Fruit fly (Drosophila melanogaster) whole organism, embryonic: ENCODE measurements around the gene lute.

Experiments used
- Antp ChIP-seq: fragments of 200-800 bp; sonication (Bioruptor generic); optimal IDR thresholded peaks from 3 replicates; lab custom pipeline; 2016; ENCODE audit warnings: missing biosample characterization, missing genetic modification characterization
- CG11560 ChIP-seq: fragments of 200-800 bp; sonication (Bioruptor generic); IDR thresholded peaks from 3 replicates; pipeline ENCODE4 v1.3.6; 2022; ENCODE audit warnings: missing biosample characterization, missing genetic modification characterization
- CG12942 ChIP-seq: fragments of 200-800 bp; sonication (Bioruptor generic); optimal IDR thresholded peaks from 3 replicates; lab custom pipeline; 2016; ENCODE audit warnings: missing biosample characterization, missing genetic modification characterization
- CG13296 ChIP-seq: fragments of 200-800 bp; sonication (Bioruptor generic); optimal IDR thresholded peaks from 3 replicates; lab custom pipeline; 2018; ENCODE audit warnings: missing biosample characterization, mild to moderate bottlenecking, missing genetic modification characterization
- CG14965 ChIP-seq: fragments of 200-800 bp; sonication (Bioruptor generic); optimal IDR thresholded peaks from 2 replicates; lab custom pipeline; 2016; ENCODE audit warnings: missing biosample characterization, missing genetic modification characterization, borderline replicate concordance
- CG17829 ChIP-seq: fragments of 200-800 bp; optimal IDR thresholded peaks from 2 replicates; lab custom pipeline; 2019; ENCODE audit warnings: missing biosample characterization, mild to moderate bottlenecking, missing genetic modification characterization, moderate library complexity
- CG2889 ChIP-seq: fragments of 200-800 bp; sonication (Bioruptor generic); IDR thresholded peaks from 3 replicates; pipeline ENCODE4 v1.3.6; 2022; ENCODE audit warnings: missing biosample characterization, missing genetic modification characterization
- CG3065 ChIP-seq: fragments of 200-800 bp; sonication (Bioruptor generic); optimal IDR thresholded peaks from 2 replicates; lab custom pipeline; 2016; ENCODE audit warnings: missing biosample characterization, missing genetic modification characterization
- CG3726 ChIP-seq: fragments of 200-800 bp; sonication (Bioruptor generic); IDR thresholded peaks from 3 replicates; pipeline ENCODE4, ENCODE4 v1.3.6; 2022; ENCODE audit warnings: missing biosample characterization, missing genetic modification characterization
- CG42726 ChIP-seq: fragments of 200-800 bp; sonication (Bioruptor generic); IDR thresholded peaks from 2 replicates; pipeline ENCODE4 v1.3.6; 2022; ENCODE audit warnings: missing biosample characterization, missing genetic modification characterization; ENCODE audit not compliant: partially characterized antibody
- CG4360 ChIP-seq: fragments of 200-800 bp; sonication (Bioruptor generic); IDR thresholded peaks from 2 replicates; pipeline ENCODE4 v1.3.6; 2022; ENCODE audit warnings: missing biosample characterization, missing genetic modification characterization
- CG4404 ChIP-seq: fragments of 200-800 bp; sonication (Bioruptor generic); IDR thresholded peaks from 2 replicates; pipeline ENCODE4 v1.3.6; 2022; ENCODE audit warnings: missing biosample characterization, missing genetic modification characterization
- CG6689 ChIP-seq: fragments of 200-800 bp; sonication (Bioruptor generic); IDR thresholded peaks from 2 replicates; pipeline ENCODE4 v1.3.6; 2022; ENCODE audit warnings: missing biosample characterization, missing genetic modification characterization
- CG6765 ChIP-seq: fragments of 200-800 bp; sonication (Bioruptor generic); optimal IDR thresholded peaks from 3 replicates; lab custom pipeline; 2017; ENCODE audit warnings: missing biosample characterization, mild to moderate bottlenecking, missing genetic modification characterization
- CG8359 ChIP-seq: fragments of 200-800 bp; sonication (Bioruptor generic); optimal IDR thresholded peaks from 2 replicates; lab custom pipeline; 2017; ENCODE audit warnings: missing biosample characterization, mild to moderate bottlenecking, missing genetic modification characterization, borderline replicate concordance
- CHES-1-like ChIP-seq: fragments of 200-800 bp; sonication (Bioruptor generic); optimal IDR thresholded peaks from 2 replicates; lab custom pipeline; 2016; ENCODE audit warnings: missing biosample characterization, missing genetic modification characterization
- E2f1 ChIP-seq: fragments of 200-800 bp; sonication (Bioruptor generic); IDR thresholded peaks from 2 replicates; pipeline ENCODE4 v1.3.6; 2022; ENCODE audit warnings: missing biosample characterization, missing genetic modification characterization
- E2f2 ChIP-seq: fragments of 200-800 bp; sonication (Bioruptor generic); IDR thresholded peaks from 2 replicates; pipeline ENCODE4 v1.3.6; 2022; ENCODE audit warnings: missing biosample characterization, missing genetic modification characterization
- ERR ChIP-seq: fragments of 200-800 bp; sonication (Bioruptor generic); optimal IDR thresholded peaks from 2 replicates; lab custom pipeline; 2016; ENCODE audit warnings: missing biosample characterization, missing genetic modification characterization
- Ets97D ChIP-seq: fragments of 200-800 bp; sonication (Bioruptor generic); optimal IDR thresholded peaks from 3 replicates; lab custom pipeline; 2016; ENCODE audit warnings: missing biosample characterization, missing genetic modification characterization
- H15 ChIP-seq: fragments of 200-800 bp; sonication (Bioruptor generic); IDR thresholded peaks from 3 replicates; pipeline ENCODE4 v1.3.6; 2022; ENCODE audit warnings: missing biosample characterization, missing genetic modification characterization
- Lpt ChIP-seq: fragments of >200 bp; optimal IDR thresholded peaks from 2 replicates; lab custom pipeline; 2018; ENCODE audit warnings: missing biosample characterization, missing genetic modification characterization
- Max ChIP-seq: fragments of 200-800 bp; sonication (Bioruptor generic); optimal IDR thresholded peaks from 2 replicates; lab custom pipeline; 2016; ENCODE audit warnings: missing biosample characterization, mild to moderate bottlenecking, missing genetic modification characterization
- Sry-δ ChIP-seq: fragments of 200-800 bp; sonication (Bioruptor generic); optimal IDR thresholded peaks from 2 replicates; lab custom pipeline; 2016; ENCODE audit warnings: missing biosample characterization, missing genetic modification characterization
- Ssrp ChIP-seq: fragments of 200-800 bp; sonication (Bioruptor generic); optimal IDR thresholded peaks from 2 replicates; lab custom pipeline; 2018; ENCODE audit warnings: missing biosample characterization, mild to moderate bottlenecking, missing genetic modification characterization, moderate library complexity
- TFAM ChIP-seq: fragments of 200-800 bp; sonication (Bioruptor generic); optimal IDR thresholded peaks from 2 replicates; lab custom pipeline; 2017; ENCODE audit warnings: missing biosample characterization, missing genetic modification characterization, inconsistent platforms
- ase ChIP-seq: fragments of 200-800 bp; sonication (Bioruptor generic); IDR thresholded peaks from 3 replicates; pipeline ENCODE4 v1.3.6; 2022; ENCODE audit warnings: missing biosample characterization, missing genetic modification characterization
- eve ChIP-seq, 2 experiments: fragments of >200 bp; optimal IDR thresholded peaks; 2 replicates each; lab custom pipeline; 2017; ENCODE audit warnings: missing biosample characterization in 2 of 2, missing genetic modification characterization in 2 of 2
- ewg ChIP-seq: fragments of 200-800 bp; sonication (Bioruptor generic); optimal IDR thresholded peaks from 3 replicates; lab custom pipeline; 2017; ENCODE audit warnings: mild to moderate bottlenecking, missing biosample characterization, missing genetic modification reagents, missing genetic modification characterization
- fu2 ChIP-seq: fragments of 200-800 bp; sonication (Bioruptor generic); optimal IDR thresholded peaks from 2 replicates; lab custom pipeline; 2016; ENCODE audit warnings: missing biosample characterization, missing genetic modification characterization
- gem ChIP-seq: fragments of 200-800 bp; sonication (Bioruptor generic); optimal IDR thresholded peaks from 2 replicates; lab custom pipeline; 2019; ENCODE audit warnings: missing biosample characterization, mild to moderate bottlenecking, missing genetic modification characterization, moderate library complexity
- ind ChIP-seq: fragments of 200-800 bp; sonication (Bioruptor generic); optimal IDR thresholded peaks from 3 replicates; lab custom pipeline; 2016; ENCODE audit warnings: missing biosample characterization, missing genetic modification characterization
- jigr1 ChIP-seq: fragments of 200-800 bp; sonication (Bioruptor generic); IDR thresholded peaks from 3 replicates; pipeline ENCODE4 v1.3.6; 2022; ENCODE audit warnings: missing biosample characterization, missing genetic modification characterization
- kah ChIP-seq: fragments of 200-800 bp; sonication (Bioruptor generic); optimal IDR thresholded peaks from 2 replicates; lab custom pipeline; 2018; ENCODE audit warnings: missing biosample characterization, mild to moderate bottlenecking, missing genetic modification characterization
- lola ChIP-seq, 3 experiments: fragments of >200 bp in 2 of 3; fragments of 200-800 bp in 1 of 3; sonication (Bioruptor generic) in 1 of 3; optimal IDR thresholded peaks; 2 replicates each; lab custom pipeline; 2017 to 2019; ENCODE audit warnings: missing biosample characterization in 3 of 3, missing genetic modification characterization in 3 of 3, mild to moderate bottlenecking in 1 of 3, moderate library complexity in 1 of 3
- lov ChIP-seq, 2 experiments: fragments of 200-800 bp in 1 of 2; fragments of >200 bp in 1 of 2; sonication (Bioruptor generic) in 1 of 2; IDR thresholded peaks in 1 of 2; optimal IDR thresholded peaks in 1 of 2; 2 replicates in 1 of 2; 3 replicates in 1 of 2; pipeline versions ENCODE4 v1.3.6 to Lab custom; 2017 to 2022; ENCODE audit warnings: missing biosample characterization in 1 of 2, missing genetic modification characterization in 1 of 2
- rib ChIP-seq: fragments of 200-800 bp; sonication (Bioruptor generic); IDR thresholded peaks from 2 replicates; pipeline ENCODE4 v1.3.6; 2022; ENCODE audit warnings: missing biosample characterization, missing genetic modification characterization
- salm ChIP-seq: fragments of 200-800 bp; sonication (Bioruptor generic); optimal IDR thresholded peaks from 2 replicates; lab custom pipeline; 2018; ENCODE audit warnings: missing biosample characterization, mild to moderate bottlenecking, missing genetic modification characterization
- sisA ChIP-seq: fragments of 200-800 bp; sonication (Bioruptor generic); IDR thresholded peaks from 2 replicates; pipeline ENCODE4 v1.3.6; 2022; ENCODE audit warnings: missing biosample characterization, missing genetic modification characterization
- sna ChIP-seq: fragments of 200-800 bp; sonication (Bioruptor generic); IDR thresholded peaks from 2 replicates; pipeline ENCODE4 v1.3.6; 2022; ENCODE audit warnings: missing biosample characterization, missing genetic modification characterization; ENCODE audit not compliant: partially characterized antibody
- stc ChIP-seq: fragments of 200-800 bp; sonication (Bioruptor generic); IDR thresholded peaks from 2 replicates; pipeline ENCODE4 v1.3.6; 2022; ENCODE audit warnings: missing biosample characterization, missing genetic modification characterization
- toy ChIP-seq: fragments of 200-800 bp; sonication (Bioruptor generic); IDR thresholded peaks from 2 replicates; pipeline ENCODE4 v1.3.6; 2022; ENCODE audit warnings: missing biosample characterization, missing genetic modification characterization
- trh ChIP-seq: fragments of 200-800 bp; sonication (Bioruptor generic); optimal IDR thresholded peaks from 2 replicates; lab custom pipeline; 2016; ENCODE audit warnings: missing biosample characterization, missing genetic modification characterization
- ttk ChIP-seq: fragments of 200-800 bp; sonication (Bioruptor generic); IDR thresholded peaks from 2 replicates; pipeline ENCODE4 v2.1.2; 2022; ENCODE audit warnings: missing biosample characterization, missing genetic modification characterization
- unpg ChIP-seq: fragments of 200-800 bp; sonication (Bioruptor generic); optimal IDR thresholded peaks from 3 replicates; lab custom pipeline; 2018; ENCODE audit warnings: missing biosample characterization, mild to moderate bottlenecking, missing genetic modification characterization, moderate library complexity
- wdn ChIP-seq: fragments of 200-800 bp; sonication (Bioruptor generic); IDR thresholded peaks from 2 replicates; pipeline ENCODE4 v1.3.6; 2022; ENCODE audit warnings: missing biosample characterization, missing genetic modification characterization
- yki ChIP-seq: fragments of >200 bp; optimal IDR thresholded peaks from 3 replicates; lab custom pipeline; 2018

lute gene

DNA sequence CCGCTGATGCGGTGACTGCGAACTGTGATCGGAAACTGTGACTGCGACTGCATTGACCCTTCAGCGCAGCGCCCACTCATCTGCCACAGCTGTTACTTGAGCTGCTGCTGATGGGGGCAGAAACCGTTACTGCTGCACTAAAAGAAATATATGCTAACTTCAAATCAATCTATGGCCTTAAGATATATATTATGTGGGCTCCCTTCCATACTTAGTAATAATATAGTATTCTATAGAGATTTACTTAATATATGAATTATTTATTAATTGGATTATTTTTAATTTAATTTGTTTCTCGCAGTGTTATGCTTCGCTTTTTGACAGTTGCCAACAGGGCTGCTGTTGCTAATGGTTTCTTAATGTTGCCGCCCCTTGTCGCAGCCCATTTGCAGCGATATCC, 693 bp upstream of the lute start (continued):
- TF ChIP-seq sisA (GFP tag; lab: Robert Waterston, UW), result 0 out of 2 replicates have a peak, but pooled peaks have one; percentile 5
- TF ChIP-seq unpg (GFP tag; lab: Kevin White, UChicago), result peak; percentile 12
- peak; percentile 45 for TF ChIP-seq gem

DNA sequence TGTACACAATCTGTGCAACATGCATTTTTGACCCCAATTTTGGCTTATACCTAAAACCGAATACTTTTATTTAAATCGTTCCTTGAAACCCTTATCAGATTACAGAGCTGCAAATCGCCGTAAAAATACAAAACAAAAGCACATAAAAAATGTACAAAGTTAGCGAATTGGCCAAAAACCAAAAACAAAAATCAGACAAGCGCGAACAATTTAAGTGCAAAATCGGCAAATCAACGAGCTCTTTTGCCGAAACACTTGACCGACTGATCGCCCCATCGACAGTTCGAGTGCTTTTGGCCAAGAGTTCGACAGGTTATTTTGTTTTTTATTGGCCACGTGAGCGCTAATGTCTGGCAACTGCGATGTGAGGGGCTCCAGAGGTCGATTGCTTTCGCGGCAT, 2.2 kb downstream of the lute start:
- TF ChIP-seq CG11560 (tag; lab: Robert Waterston, UW), result no peak
- TF ChIP-seq CG8359, result no peak
- no peak for TF ChIP-seq salm (tag; lab: Kevin White, UChicago)
- no peak for TF ChIP-seq sna (GFP tag; lab: Robert Waterston, UW)
- no peak for TF ChIP-seq ttk (GFP tag; lab: Robert Waterston, UW)
- TF ChIP-seq toy (GFP tag; lab: Robert Waterston, UW), result no peak
- no peak for TF ChIP-seq eve (GFP tag; optimal IDR thresholded peaks at IDR 0.05; lab: Kevin White, UChicago)
- no peak for TF ChIP-seq ewg
- TF ChIP-seq CG42726 (GFP tag; lab: Robert Waterston, UW), result no peak
- TF ChIP-seq CG6689 (GFP tag; lab: Robert Waterston, UW), result no peak
- TF ChIP-seq trh, result no peak
- TF ChIP-seq wdn (GFP tag; lab: Robert Waterston, UW), result no peak
- no peak for TF ChIP-seq CG3726
- TF ChIP-seq CG4360 (GFP tag; lab: Robert Waterston, UW), result no peak
- no peak for TF ChIP-seq fu2 (GFP tag; lab: Kevin White, UChicago)
- no peak for TF ChIP-seq CG14965 (GFP tag; lab: Kevin White, UChicago)
- no peak for TF ChIP-seq lola (GFP tag; optimal IDR thresholded peaks at IDR 0.05; lab: Kevin White, UChicago)
- no peak for TF ChIP-seq jigr1 (GFP tag; lab: Robert Waterston, UW)

DNA sequence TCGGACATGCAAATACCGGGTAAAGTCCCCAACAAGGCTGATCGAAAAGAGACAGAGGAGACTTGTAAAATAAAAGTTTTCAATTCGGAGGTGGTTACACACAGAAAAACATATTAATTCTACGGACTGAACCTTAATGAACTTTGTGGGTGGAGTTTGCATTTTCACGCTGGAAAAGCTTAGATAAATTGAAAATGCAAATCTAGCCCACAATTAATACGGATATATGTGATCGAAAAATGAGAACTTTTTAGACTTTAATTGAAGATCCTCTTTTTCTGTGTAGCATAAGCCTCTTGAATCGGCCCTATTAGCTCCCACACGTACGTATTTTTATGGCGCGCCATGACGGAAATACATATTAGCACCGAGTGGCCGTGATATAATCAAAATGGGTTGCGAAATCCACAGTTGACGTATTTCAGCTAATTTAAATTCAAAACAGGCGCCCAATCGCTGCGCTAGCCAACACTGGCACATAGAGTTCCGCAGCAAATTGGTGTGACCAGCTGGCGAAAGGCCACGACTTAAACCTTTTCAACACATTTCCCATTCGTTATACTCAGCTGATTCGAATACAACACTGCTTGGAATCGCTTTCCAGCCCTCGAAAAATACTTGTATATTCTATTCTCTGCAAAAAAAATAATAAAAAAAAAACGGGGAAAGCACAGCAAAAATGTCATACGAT, 5.7 kb downstream of the lute start:
- peak; percentile 66 for TF ChIP-seq Sry-δ (GFP tag; lab: Kevin White, UChicago)
- TF ChIP-seq Max (GFP tag; lab: Kevin White, UChicago), result peak; percentile 47
- no peak for TF ChIP-seq Ssrp (tag; lab: Kevin White, UChicago)
- peak; percentile 38 for TF ChIP-seq CG12942 (GFP tag; lab: Kevin White, UChicago)
- TF ChIP-seq ase (GFP tag; lab: Robert Waterston, UW), result no peak
- TF ChIP-seq CG4404 (GFP tag; lab: Robert Waterston, UW), result peak; percentile 39; the same call in 1 of the 2 replicates
- peak; percentile 62 for TF ChIP-seq ind
- no peak for TF ChIP-seq lov (optimal IDR thresholded peaks at IDR 0.05; lab: Kevin White, UChicago)
- peak; percentile 66; the same call in 2 of the 3 replicates for TF ChIP-seq lov (GFP tag; IDR thresholded peaks at IDR 0.05; lab: Robert Waterston, UW)
- TF ChIP-seq Antp (GFP tag; lab: Kevin White, UChicago), result peak; percentile 85
- TF ChIP-seq stc (GFP tag; lab: Robert Waterston, UW), result 0 out of 2 replicates have a peak, but pooled peaks have one; percentile 15
- peak; percentile 98 for TF ChIP-seq E2f2
- TF ChIP-seq E2f1 (GFP tag; lab: Robert Waterston, UW), result 0 out of 2 replicates have a peak, but pooled peaks have one; percentile 18
- peak; percentile 74 for TF ChIP-seq CHES-1-like (GFP tag; lab: Kevin White, UChicago)
- TF ChIP-seq ERR (GFP tag; lab: Kevin White, UChicago), result peak; percentile 58
- TF ChIP-seq CG13296, result peak; percentile 50
- TF ChIP-seq yki (lab: Kevin White, UChicago), result no peak
- no peak for TF ChIP-seq Lpt
- TF ChIP-seq CG6765, result peak; percentile 67
- TF ChIP-seq H15, result peak; percentile 43; the same call in 1 of the 3 replicates
- peak; percentile 94 for TF ChIP-seq Ets97D
- no peak for TF ChIP-seq CG3065 (GFP tag; lab: Kevin White, UChicago)
- no peak for TF ChIP-seq CG14965 (GFP tag; lab: Kevin White, UChicago)
- peak; percentile 56 for TF ChIP-seq CG17829 (tag; lab: Kevin White, UChicago)
- peak; percentile 56; the same call in 1 of the 2 replicates for TF ChIP-seq CG6689 (GFP tag; lab: Robert Waterston, UW)
- 0 out of 2 replicates have a peak, but pooled peaks have one; percentile 49 for TF ChIP-seq rib (GFP tag; lab: Robert Waterston, UW)
- no peak for TF ChIP-seq TFAM (GFP tag; lab: Kevin White, UChicago)
- no peak for TF ChIP-seq kah (GFP tag; lab: Kevin White, UChicago)
- TF ChIP-seq CG2889, result no peak
